Worm (Caenorhabditis elegans): ENCODE data around the gene T24C12.4.

The T24C12.4 gene

ce11 chrX:2191925-2192554 lies 12.8 kb downstream of the T24C12.4 start, which contains the start of gene gap-1:
Gene gap-1 (plus strand): TSS chrX:2192504.
- TF ChIP-seq ztf-11 (tag; optimal IDR thresholded peaks at IDR 0.05) (no peak), tbx-8 (GFP tag; optimal IDR thresholded peaks at IDR 0.05) (no peak), ceh-43 (GFP tag; optimal IDR thresholded peaks at IDR 0.05) (no peak), elt-3 (tag; optimal IDR thresholded peaks at IDR 0.05) (no peak), drap-1 (GFP tag; optimal IDR thresholded peaks at IDR 0.05) (no peak)

- TF ChIP-seq ztf-11 (tag; optimal IDR thresholded peaks at IDR 0.05) (no peak), nhr-237 (tag; optimal IDR thresholded peaks at IDR 0.05) (no peak), ces-1 (GFP tag; optimal IDR thresholded peaks at IDR 0.05) (no peak), ceh-43 (GFP tag; optimal IDR thresholded peaks at IDR 0.05) (no peak), nhr-76 (tag; optimal IDR thresholded peaks at IDR 0.05) (no peak), mep-1 (tag; optimal IDR thresholded peaks at IDR 0.05) (no peak), elt-1 (tag; optimal IDR thresholded peaks at IDR 0.05; ENCODE audit: borderline replicate concordance, insufficient read depth) (no peak), mab-5 (tag; optimal IDR thresholded peaks at IDR 0.05) (no peak), ceh-39 (tag; optimal IDR thresholded peaks at IDR 0.05) (no peak), drap-1 (GFP tag; optimal IDR thresholded peaks at IDR 0.05) (no peak), pha-4 (tag; optimal IDR thresholded peaks at IDR 0.05) (no peak), ham-2 (GFP tag; optimal IDR thresholded peaks at IDR 0.05) (no peak), sem-2 (GFP tag; optimal IDR thresholded peaks at IDR 0.05) (no peak)
Measured at ce11 chrX:2190740-2191139, 14.1 kb downstream of the T24C12.4 start.

ce11 chrX:2188885-2189284 lies 16.0 kb downstream of the T24C12.4 start:
- TF ChIP-seq hlh-1 (tag; optimal IDR thresholded peaks at IDR 0.05) = peak; percentile 83
- TF ChIP-seq sptf-1 (tag; optimal IDR thresholded peaks at IDR 0.05) = no peak
- peak; percentile 29 for TF ChIP-seq unc-120 (tag; optimal IDR thresholded peaks at IDR 0.05; ENCODE audit: poor library complexity, severe bottlenecking)
- TF ChIP-seq blmp-1 (tag; optimal IDR thresholded peaks at IDR 0.05) = no peak
- no peak for TF ChIP-seq unc-39 (tag; optimal IDR thresholded peaks at IDR 0.05)
- no peak for TF ChIP-seq lin-32 (GFP tag; optimal IDR thresholded peaks at IDR 0.05)

DNA sequence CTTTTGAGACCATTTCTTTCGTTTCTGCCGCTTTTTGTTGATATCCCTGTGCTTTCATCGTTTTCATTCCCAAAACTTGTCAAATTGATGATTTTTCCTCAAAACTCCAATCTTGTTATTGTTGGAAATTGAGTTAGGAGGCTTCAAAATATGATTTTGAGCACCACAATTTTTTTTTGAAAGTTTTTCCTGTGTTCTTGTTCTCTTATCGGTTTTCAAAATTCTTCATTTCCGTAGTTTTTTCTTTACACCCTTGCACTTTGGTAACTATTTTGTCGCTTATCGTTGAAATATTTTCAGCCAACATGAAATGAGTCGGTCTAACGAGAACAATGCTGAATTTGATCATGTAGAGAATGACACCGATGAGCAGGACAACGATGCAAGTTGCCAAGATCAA lies 24.3 kb downstream of the T24C12.4 start, which contains the start of gene F48B9.1:
Gene F48B9.1 (plus strand): TSS at position 301 of the 400 bp plus-strand sequence.
- TF ChIP-seq M03D4.4 (tag; optimal IDR thresholded peaks at IDR 0.05) (no peak), nhr-12 (tag; optimal IDR thresholded peaks at IDR 0.05) (no peak), mep-1 (tag; optimal IDR thresholded peaks at IDR 0.05) (no peak), hlh-1 (tag; optimal IDR thresholded peaks at IDR 0.05) (no peak)

ce11 chrX:2178410-2178944 lies 26.4 kb downstream of the T24C12.4 start:
- no peak for TF ChIP-seq ceh-39 (tag; optimal IDR thresholded peaks at IDR 0.05)
- TF ChIP-seq ces-1 (GFP tag; optimal IDR thresholded peaks at IDR 0.05) = no peak
- no peak for TF ChIP-seq unc-39 (tag; optimal IDR thresholded peaks at IDR 0.05)
- TF ChIP-seq mab-5 (tag; optimal IDR thresholded peaks at IDR 0.05) = no peak
- no peak for TF ChIP-seq lin-32 (GFP tag; optimal IDR thresholded peaks at IDR 0.05)
- no peak for TF ChIP-seq ceh-83 (GFP tag; optimal IDR thresholded peaks at IDR 0.05)
- TF ChIP-seq elt-1 (tag; optimal IDR thresholded peaks at IDR 0.05; ENCODE audit: borderline replicate concordance, insufficient read depth) = no peak
- TF ChIP-seq hlh-1 (tag; optimal IDR thresholded peaks at IDR 0.05) = no peak
- no peak for TF ChIP-seq snpc-4 (tag; optimal IDR thresholded peaks at IDR 0.05)
- no peak for TF ChIP-seq pha-4 (tag; optimal IDR thresholded peaks at IDR 0.05)
- TF ChIP-seq flh-1 (GFP tag; optimal IDR thresholded peaks at IDR 0.05) = no peak
- TF ChIP-seq unc-120 (tag; optimal IDR thresholded peaks at IDR 0.05; ENCODE audit: poor library complexity, severe bottlenecking) = no peak
- no peak for TF ChIP-seq bed-3 (GFP tag; optimal IDR thresholded peaks at IDR 0.05)
- TF ChIP-seq blmp-1 (tag; optimal IDR thresholded peaks at IDR 0.05) = no peak

DNA sequence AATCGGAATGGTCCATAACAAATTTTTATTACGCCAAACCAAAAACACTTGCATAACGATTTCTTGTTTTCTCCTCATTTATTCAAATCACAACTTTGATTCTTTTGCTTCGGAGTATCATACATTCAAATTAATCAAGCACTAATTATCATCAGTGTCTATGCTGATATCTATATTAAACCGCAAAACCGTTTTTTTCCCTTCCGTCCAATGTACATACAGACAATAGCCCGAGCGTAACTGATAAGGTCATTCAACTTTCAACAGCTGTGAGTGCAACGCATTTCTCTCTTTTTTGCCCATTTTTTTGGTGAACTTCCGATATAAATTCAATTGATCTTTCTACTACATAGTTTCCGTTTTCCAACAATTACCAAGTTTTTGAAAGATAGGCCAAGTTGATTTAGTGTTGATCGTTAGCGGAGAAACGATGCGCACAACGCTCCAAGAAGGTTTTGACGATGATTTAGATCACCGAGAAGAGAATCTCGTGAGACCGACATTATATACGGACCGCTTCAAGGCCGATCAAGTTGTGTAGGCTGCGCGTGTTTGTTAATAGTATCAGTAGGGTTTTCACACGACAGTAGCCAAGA lies 27.0 kb downstream of the T24C12.4 start:
- TF ChIP-seq lsy-2 (tag; optimal IDR thresholded peaks at IDR 0.05) (no peak), drap-1 (GFP tag; optimal IDR thresholded peaks at IDR 0.05) (no peak), sem-2 (GFP tag; optimal IDR thresholded peaks at IDR 0.05) (no peak), unc-39 (tag; optimal IDR thresholded peaks at IDR 0.05) (no peak), lin-32 (GFP tag; optimal IDR thresholded peaks at IDR 0.05) (no peak), bed-3 (GFP tag; optimal IDR thresholded peaks at IDR 0.05) (no peak), sptf-1 (tag; optimal IDR thresholded peaks at IDR 0.05) (no peak)

Measured in whole organism, mixed stage, embryonic.